Fruit fly (Drosophila melanogaster) whole organism: ENCODE data around the gene psd.

ENCODE experiments used
- CG8478 ChIP-seq: fragments of >200 bp; optimal IDR thresholded peaks from 2 replicates; lab custom pipeline; 2018; ENCODE audit warnings: inconsistent platforms
- Dll ChIP-seq: fragments of >200 bp; optimal IDR thresholded peaks from 2 replicates; lab custom pipeline; 2017
- EcR ChIP-seq, 2 experiments: fragments of >200 bp; optimal IDR thresholded peaks; 2 replicates each; lab custom pipeline; 2017; ENCODE audit warnings: missing biosample characterization in 2 of 2, missing genetic modification characterization in 2 of 2, missing genetic modification reagents in 2 of 2
- pan ChIP-seq: fragments of >200 bp; optimal IDR thresholded peaks from 2 replicates; lab custom pipeline; 2017
- psq ChIP-seq: fragments of >200 bp; optimal IDR thresholded peaks from 2 replicates; lab custom pipeline; 2017
- usp ChIP-seq: fragments of >200 bp; optimal IDR thresholded peaks from 2 replicates; lab custom pipeline; 2017; ENCODE audit warnings: missing biosample characterization, missing genetic modification characterization, mixed read lengths

psd gene

DNA sequence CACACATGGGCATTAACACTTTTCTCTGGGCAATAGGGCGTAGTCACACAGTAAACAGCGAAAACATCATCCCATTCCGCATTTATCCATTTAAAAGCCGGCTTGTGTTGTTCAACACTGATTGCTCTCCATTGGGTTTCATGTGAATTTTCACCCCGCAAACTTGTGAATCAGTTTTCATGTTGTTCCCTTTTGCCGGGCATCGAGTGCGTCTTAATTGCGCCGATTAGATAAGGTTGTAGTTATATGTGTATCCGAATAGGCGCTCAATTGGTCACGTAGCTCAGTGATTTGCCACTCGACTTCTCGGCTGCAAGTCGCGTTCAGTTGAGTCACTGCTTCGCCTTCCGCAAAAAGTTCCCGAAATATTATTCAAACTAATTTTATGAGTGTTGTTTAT lies 22.2 kb upstream of the psd start:
- no peak for TF ChIP-seq EcR (GFP tag; optimal IDR thresholded peaks at IDR 0.05; lab: Kevin White, UChicago)
- TF ChIP-seq psq = no peak
- no peak for TF ChIP-seq pan (lab: Kevin White, UChicago)
- no peak for TF ChIP-seq Dll (lab: Kevin White, UChicago)
- TF ChIP-seq usp (GFP tag; lab: Kevin White, UChicago) = no peak
- TF ChIP-seq CG8478 (lab: Kevin White, UChicago) = no peak

DNA sequence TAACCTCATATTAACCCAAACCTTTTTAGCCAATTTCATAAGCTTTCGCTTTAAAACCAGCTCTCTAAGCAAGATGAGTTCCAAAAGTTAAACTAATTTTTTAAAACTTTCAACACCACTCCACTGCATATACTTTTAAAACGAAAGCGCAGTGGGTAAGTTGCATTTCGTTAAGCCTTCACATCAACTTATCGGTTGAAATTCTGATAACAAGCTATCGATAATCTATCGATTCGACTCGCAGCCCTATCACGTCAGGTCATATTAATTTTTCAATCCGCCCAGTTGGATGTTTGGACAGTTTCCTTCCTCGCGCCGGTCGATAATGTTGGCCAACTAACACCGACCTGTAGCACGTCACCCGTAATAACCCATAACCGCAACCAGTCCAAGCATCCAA lies 21.3 kb upstream of the psd start, which contains the start of gene ifc:
Gene ifc, plus strand, starts transcription at position 255 of the 400 bp plus-strand sequence.
- no peak for TF ChIP-seq usp (GFP tag; lab: Kevin White, UChicago)
- no peak for TF ChIP-seq Dll (lab: Kevin White, UChicago)
- TF ChIP-seq EcR (GFP tag; optimal IDR thresholded peaks at IDR 0.05; lab: Kevin White, UChicago) = no peak
- TF ChIP-seq pan (lab: Kevin White, UChicago) = no peak
- no peak for TF ChIP-seq CG8478 (lab: Kevin White, UChicago)
- no peak for TF ChIP-seq psq

DNA sequence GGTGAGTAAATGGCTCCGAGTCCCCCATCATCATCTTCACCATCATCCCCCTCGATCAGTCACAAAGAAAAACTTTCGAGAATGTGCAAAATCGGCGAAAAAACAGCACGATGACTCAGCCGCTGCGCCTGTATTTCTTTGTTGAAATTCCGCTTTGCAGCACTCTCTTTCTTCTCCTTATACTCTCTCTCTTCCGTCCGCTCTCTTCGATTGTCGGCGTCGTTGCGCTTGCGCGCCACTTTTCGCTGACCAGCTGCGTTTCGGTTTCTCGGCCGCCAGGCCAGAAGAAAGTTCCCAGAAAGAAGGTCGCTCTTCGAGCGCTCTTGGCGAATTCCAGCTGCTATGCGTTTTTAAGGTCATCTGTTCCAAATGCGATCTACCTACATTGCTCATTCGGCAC lies 18.5 kb upstream of the psd start:
- TF ChIP-seq psq = no peak
- no peak for TF ChIP-seq pan (lab: Kevin White, UChicago)
- no peak for TF ChIP-seq Dll (lab: Kevin White, UChicago)
- no peak for TF ChIP-seq EcR (GFP tag; optimal IDR thresholded peaks at IDR 0.05; lab: Kevin White, UChicago)
- no peak for TF ChIP-seq CG8478 (lab: Kevin White, UChicago)
- no peak for TF ChIP-seq usp (GFP tag; lab: Kevin White, UChicago)

DNA sequence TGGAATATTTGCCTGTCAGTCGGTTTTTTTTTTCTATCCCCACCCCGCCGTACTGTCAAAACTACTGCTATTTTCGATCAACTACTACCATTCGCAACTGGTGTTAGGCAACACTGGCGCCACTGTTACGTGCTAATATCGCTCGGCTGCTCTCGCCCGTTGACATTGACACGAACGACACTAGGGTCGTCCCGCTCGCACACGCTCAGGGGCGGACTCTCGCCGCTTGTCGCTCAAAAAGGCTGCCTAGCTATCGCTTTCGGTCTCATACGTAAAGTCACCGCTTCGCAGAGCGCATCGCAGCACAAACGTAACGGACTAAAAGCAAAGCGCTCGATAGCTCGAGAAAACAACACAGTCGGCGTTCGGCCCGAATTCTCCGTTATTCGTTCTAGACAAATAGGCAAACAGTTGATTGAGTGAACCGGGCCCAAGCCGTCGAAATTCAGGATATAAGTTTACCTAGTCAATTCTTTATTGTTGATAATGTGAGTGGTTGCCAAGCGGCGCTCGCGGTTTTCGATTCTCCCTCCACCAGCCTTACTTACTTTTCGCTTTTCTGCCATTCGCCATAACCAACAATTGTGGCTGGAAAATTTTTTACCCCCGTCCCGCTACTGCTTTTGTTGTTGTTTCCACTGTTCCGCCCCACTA lies 17.7 kb upstream of the psd start:
- TF ChIP-seq pan (lab: Kevin White, UChicago) (no peak), psq (no peak), EcR (GFP tag; optimal IDR thresholded peaks at IDR 0.05; lab: Kevin White, UChicago) (no peak), usp (GFP tag; lab: Kevin White, UChicago) (no peak), Dll (lab: Kevin White, UChicago) (peak; percentile 69), CG8478 (lab: Kevin White, UChicago) (peak; percentile 72)

DNA sequence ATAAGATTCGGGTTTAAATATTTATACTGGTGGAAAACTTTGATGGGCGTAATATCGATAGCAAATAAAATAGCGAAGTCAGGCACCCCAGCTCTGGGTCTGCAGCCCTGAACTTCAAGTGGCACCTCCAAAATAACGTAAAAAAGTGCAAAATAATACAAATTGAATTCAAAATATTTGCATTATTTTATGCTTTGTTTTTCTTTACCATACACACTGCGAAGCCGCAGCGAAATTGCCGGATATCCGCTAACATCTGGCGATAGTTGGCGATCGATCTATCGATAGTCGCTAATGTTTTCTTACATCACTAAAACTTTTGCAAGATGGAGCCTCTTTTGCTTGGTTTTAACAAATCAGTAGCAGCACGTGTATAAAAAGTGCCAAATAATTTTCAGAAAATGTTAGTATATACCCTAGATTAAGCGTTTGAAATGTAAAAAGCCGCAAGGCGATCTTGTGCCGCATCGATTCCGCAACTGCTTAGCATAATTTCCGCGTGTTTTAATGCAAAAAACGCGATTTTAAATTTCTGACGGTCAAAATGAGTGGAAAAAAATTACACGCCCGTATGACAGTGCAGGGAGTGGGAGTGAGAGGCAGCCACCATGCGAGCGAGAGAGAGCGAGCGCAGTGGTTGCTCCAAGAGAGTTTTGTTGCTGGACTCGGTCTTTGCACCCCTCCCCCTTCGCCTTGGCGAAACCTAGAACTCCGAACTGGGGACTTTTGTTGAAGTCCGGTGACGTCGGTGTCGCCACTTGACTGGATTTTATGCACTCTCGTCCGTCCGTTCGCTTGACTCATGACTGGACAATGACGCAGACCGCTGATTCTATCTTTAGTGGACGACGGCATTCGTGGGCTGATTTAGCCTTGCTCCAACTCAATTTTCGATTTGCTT lies 16.9 kb upstream of the psd start, which contains the start of gene eIF4A:
Gene eIF4A, plus strand, starts transcription at position 332 of the 901 bp plus-strand sequence.
- TF ChIP-seq CG8478 (lab: Kevin White, UChicago) (no peak), EcR (GFP tag; optimal IDR thresholded peaks at IDR 0.05; lab: Kevin White, UChicago) (no peak), Dll (lab: Kevin White, UChicago) (peak; percentile 72)

DNA sequence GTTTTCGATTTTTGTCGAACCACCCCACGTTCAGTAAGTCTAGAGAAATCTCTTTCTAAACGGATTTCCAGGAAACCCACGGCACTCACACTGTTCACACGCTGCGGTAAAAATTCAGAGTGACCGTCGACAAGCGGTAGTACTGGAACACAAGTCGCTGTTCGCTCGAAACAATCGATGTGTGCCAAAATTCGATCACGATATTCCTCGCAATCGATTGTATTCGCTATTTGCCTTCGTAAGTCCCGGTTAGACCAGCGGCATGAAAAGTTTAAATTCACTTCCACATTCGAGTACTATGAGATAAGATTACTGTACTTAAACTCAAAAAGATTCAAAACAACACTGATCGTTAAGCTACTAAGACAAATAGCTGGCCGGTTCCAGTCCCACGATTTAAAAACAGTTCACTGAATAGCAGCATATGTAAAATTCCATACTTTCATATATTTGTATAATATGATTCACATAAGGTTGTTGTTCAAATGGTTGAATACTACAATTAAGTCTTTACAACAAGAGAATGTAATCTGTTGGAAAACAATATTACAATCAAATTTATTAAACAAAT lies 16.2 kb upstream of the psd start, which contains the start of gene chic:
Gene chic, minus strand, starts transcription at position 157 of the 571 bp plus-strand sequence.
- TF ChIP-seq CG8478 (lab: Kevin White, UChicago) (no peak), pan (lab: Kevin White, UChicago) (no peak), Dll (lab: Kevin White, UChicago) (no peak), psq (no peak), usp (GFP tag; lab: Kevin White, UChicago) (no peak), EcR (GFP tag; optimal IDR thresholded peaks at IDR 0.05; lab: Kevin White, UChicago) (no peak)

DNA sequence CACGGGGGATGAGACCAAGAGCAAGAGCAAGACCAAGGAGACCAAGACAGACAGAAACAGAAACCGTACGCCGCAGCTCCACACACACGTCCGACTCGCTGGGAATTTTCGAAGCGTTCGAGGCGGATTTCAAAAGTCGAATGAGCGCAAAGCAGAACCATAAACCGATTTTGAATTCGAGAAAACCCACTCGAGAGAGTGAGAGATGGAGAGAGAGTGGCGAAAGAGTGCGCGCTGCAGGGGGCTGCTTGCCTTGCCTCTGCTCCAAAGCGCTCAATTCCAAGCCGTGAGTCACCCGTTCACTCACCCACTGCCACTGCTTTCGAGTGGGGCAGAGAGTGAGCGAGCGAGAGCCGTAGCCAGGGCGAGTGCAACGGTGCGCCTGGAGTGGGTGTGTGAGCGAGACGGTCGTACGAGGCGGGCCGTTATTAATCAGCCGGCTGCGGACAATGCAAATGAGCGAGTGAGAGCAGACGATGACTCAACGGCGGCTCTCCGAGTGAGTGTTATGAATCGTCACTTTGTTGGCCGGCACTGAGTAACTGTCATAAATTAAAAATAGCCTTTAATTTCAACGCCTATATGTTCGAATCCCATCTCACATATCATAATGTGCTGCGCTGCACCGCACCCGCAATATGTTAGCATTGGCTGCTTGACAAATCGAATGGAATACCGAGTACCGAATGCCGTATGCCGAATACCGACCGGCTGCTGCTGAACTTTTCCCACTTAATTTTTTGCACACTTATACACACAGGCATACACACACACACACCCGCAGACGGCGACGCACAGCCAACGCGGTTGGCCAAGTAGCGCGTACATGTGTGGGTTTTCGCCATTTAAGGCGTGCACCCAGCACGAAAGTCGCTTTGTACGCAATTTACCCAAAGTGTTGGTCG lies 15.5 kb upstream of the psd start:
- TF ChIP-seq pan (lab: Kevin White, UChicago) (no peak), CG8478 (lab: Kevin White, UChicago) (peak; percentile 77), Dll (lab: Kevin White, UChicago) (peak; percentile 94), EcR (GFP tag; optimal IDR thresholded peaks at IDR 0.05; lab: Kevin White, UChicago) (peak in 1 of 2 experiments; percentile 15), psq (no peak), usp (GFP tag; lab: Kevin White, UChicago) (no peak)

DNA sequence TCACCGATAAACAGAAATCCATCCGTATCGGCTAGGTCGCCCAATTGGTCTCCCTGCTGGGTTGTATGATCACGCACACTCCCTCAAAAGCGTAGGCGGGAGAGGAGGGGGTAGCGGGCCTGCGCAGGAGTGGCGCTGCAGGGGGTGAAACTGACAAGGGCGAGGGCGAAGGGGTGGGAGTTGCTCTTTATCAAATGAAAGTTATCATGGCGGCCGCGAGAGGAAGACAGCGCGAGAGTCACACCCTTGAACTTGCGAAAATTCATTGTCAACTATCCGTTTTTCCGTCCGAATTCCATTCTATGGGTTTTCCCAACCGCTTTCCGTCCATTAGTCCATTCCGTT lies 14.3 kb upstream of the psd start:
- no peak for TF ChIP-seq usp (GFP tag; lab: Kevin White, UChicago)
- no peak for TF ChIP-seq pan (lab: Kevin White, UChicago)
- no peak for TF ChIP-seq CG8478 (lab: Kevin White, UChicago)
- TF ChIP-seq Dll (lab: Kevin White, UChicago) = no peak
- TF ChIP-seq psq = no peak
- no peak for TF ChIP-seq EcR (GFP tag; optimal IDR thresholded peaks at IDR 0.05; lab: Kevin White, UChicago)

DNA sequence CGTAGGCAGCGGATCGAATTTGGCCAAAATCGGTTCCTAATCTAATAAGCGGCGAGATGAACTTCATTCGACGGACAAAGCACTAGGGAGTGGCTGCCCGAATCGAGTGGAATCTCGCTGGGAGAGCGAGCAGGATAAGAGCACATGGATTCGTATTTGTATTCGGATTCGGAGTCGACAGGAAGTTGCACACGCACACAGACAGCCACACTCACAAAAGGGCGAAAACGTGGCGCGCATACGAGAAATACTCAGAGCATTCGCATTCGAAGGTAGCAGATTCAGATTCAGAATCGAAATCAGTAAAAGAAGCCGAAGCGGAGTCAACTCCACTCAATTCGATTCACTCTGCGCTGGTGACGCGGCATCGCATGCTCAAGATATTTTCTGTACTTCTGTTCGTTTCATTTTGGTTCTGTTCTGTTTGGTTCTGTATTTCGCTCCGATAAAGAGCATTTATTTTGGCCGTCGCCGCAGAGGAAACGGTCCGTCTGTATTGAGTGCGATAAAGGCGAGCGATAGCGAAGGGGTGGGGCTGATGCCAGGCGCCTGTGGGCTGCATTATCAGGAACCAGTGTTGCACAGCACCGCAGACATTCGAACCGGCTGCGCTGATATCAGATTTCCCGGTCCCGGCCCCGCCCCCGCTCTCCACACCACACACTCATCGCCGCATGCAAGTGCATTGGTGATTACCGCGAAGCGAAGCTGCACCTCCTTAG lies 13.7 kb upstream of the psd start:
- TF ChIP-seq Dll (lab: Kevin White, UChicago) (peak; percentile 44), psq (no peak)

DNA sequence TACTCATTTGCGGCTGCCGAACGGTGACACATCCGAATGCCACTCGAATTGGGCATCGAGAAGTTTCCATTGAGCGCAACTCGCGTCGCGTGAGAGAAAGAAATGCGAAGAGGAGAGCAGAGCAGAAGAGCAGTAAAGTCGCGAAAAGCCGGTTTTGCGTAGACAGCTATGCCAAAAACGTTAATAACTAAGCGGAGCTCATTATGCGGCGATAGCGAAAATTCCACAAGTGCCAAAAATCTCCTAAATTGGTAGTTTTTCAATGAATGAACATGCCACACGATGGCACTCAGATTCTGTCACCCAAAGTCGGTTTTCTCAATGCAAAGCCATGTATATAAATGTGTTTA lies 13.0 kb upstream of the psd start:
- TF ChIP-seq usp (GFP tag; lab: Kevin White, UChicago) (no peak), EcR (GFP tag; optimal IDR thresholded peaks at IDR 0.05; lab: Kevin White, UChicago) (peak in 1 of 2 experiments; percentile 37), Dll (lab: Kevin White, UChicago) (peak; percentile 62)
